Fruit fly (Drosophila melanogaster) whole organism, embryonic: ENCODE data around the gene CtsF.

Experiments used
- CG10209 ChIP-seq: fragments of 200-800 bp; sonication (Bioruptor generic); optimal IDR thresholded peaks from 3 replicates; lab custom pipeline; 2017; ENCODE audit warnings: missing biosample characterization, mild to moderate bottlenecking, missing genetic modification characterization, missing genetic modification reagents
- CG1602 ChIP-seq: fragments of 200-800 bp; sonication (Bioruptor generic); optimal IDR thresholded peaks from 3 replicates; lab custom pipeline; 2016; ENCODE audit warnings: missing biosample characterization, missing genetic modification characterization
- CG4328 ChIP-seq: fragments of 200-800 bp; sonication (Bioruptor generic); optimal IDR thresholded peaks from 3 replicates; lab custom pipeline; 2017; ENCODE audit warnings: missing biosample characterization, missing genetic modification reagents, missing genetic modification characterization
- CG6654 ChIP-seq: fragments of 200-800 bp; sonication (Bioruptor generic); optimal IDR thresholded peaks from 2 replicates; lab custom pipeline; 2017; ENCODE audit warnings: missing biosample characterization, mild to moderate bottlenecking, missing genetic modification characterization
- CG8944 ChIP-seq: fragments of 200-800 bp; sonication (Bioruptor generic); optimal IDR thresholded peaks from 3 replicates; lab custom pipeline; 2016; ENCODE audit warnings: missing biosample characterization, missing genetic modification characterization
- Neu2 ChIP-seq: fragments of 200-800 bp; sonication (Bioruptor generic); optimal IDR thresholded peaks from 3 replicates; lab custom pipeline; 2016; ENCODE audit warnings: missing biosample characterization, missing genetic modification characterization, borderline replicate concordance
- Ravus ChIP-seq: fragments of 200-800 bp; sonication (Bioruptor generic); IDR thresholded peaks from 2 replicates; pipeline ENCODE4 v1.3.6; 2022; ENCODE audit warnings: missing biosample characterization, missing genetic modification characterization
- Sry-β ChIP-seq: fragments of 200-800 bp; sonication (Bioruptor generic); optimal IDR thresholded peaks from 2 replicates; lab custom pipeline; 2018; ENCODE audit warnings: missing biosample characterization, mild to moderate bottlenecking, missing genetic modification characterization, moderate library complexity
- gcm2 ChIP-seq: fragments of 200-800 bp; sonication (Bioruptor generic); optimal IDR thresholded peaks from 2 replicates; lab custom pipeline; 2016; ENCODE audit warnings: missing biosample characterization, missing genetic modification characterization

dm6 chr3R:5270806-5271205, 19.3 kb upstream of the CtsF start:
- TF ChIP-seq CG4328 (GFP tag; lab: Kevin White, UChicago) (no peak), gcm2 (GFP tag; lab: Kevin White, UChicago) (no peak), CG10209 (GFP tag; lab: Kevin White, UChicago) (no peak), Neu2 (GFP tag; lab: Kevin White, UChicago) (no peak), Ravus (GFP tag; lab: Robert Waterston, UW) (no peak), CG1602 (GFP tag; lab: Kevin White, UChicago) (no peak), CG6654 (no peak), CG8944 (GFP tag; lab: Kevin White, UChicago) (no peak), Sry-β (GFP tag; lab: Kevin White, UChicago) (no peak)
